Fruit fly (Drosophila melanogaster) whole organism, embryonic: ENCODE data around the gene CG42258.

ENCODE experiments used
- Atf-2 ChIP-seq: fragments of 200-800 bp; sonication (Bioruptor generic); optimal IDR thresholded peaks from 2 replicates; lab custom pipeline; 2016; ENCODE audit warnings: missing biosample characterization, missing genetic modification characterization
- CG10321 ChIP-seq: fragments of 200-800 bp; sonication (Bioruptor generic); IDR thresholded peaks from 2 replicates; pipeline ENCODE4 v1.3.6; 2022; ENCODE audit warnings: missing biosample characterization, missing genetic modification characterization
- CG11398 ChIP-seq: fragments of 200-800 bp; sonication (Bioruptor generic); optimal IDR thresholded peaks from 2 replicates; lab custom pipeline; 2016; ENCODE audit warnings: missing biosample characterization, missing genetic modification characterization
- CG11695 ChIP-seq: fragments of 200-800 bp; sonication (Bioruptor generic); IDR thresholded peaks from 3 replicates; pipeline ENCODE4 v1.3.6; 2022; ENCODE audit warnings: missing biosample characterization, missing genetic modification characterization
- CG12155 ChIP-seq: fragments of 200-800 bp; sonication (Bioruptor generic); optimal IDR thresholded peaks from 3 replicates; lab custom pipeline; 2016; ENCODE audit warnings: missing biosample characterization, missing genetic modification characterization
- CG12219 ChIP-seq: fragments of 200-800 bp; sonication (Bioruptor generic); optimal IDR thresholded peaks from 3 replicates; lab custom pipeline; 2018; ENCODE audit warnings: missing biosample characterization, mild to moderate bottlenecking, missing genetic modification characterization
- CG14667 ChIP-seq: fragments of 200-800 bp; sonication (Bioruptor generic); IDR thresholded peaks from 2 replicates; pipeline ENCODE4 v1.3.6; 2022; ENCODE audit warnings: missing biosample characterization, missing genetic modification characterization
- CG1529 ChIP-seq: fragments of 200-800 bp; sonication (Bioruptor generic); optimal IDR thresholded peaks from 3 replicates; lab custom pipeline; 2018; ENCODE audit warnings: missing biosample characterization, missing genetic modification characterization
- CG15514 ChIP-seq: fragments of 200-800 bp; sonication (Bioruptor generic); optimal IDR thresholded peaks from 3 replicates; lab custom pipeline; 2017; ENCODE audit warnings: missing biosample characterization, missing genetic modification characterization, mild to moderate bottlenecking, moderate library complexity, missing genetic modification reagents
- CG1603 ChIP-seq: fragments of 200-800 bp; sonication (Bioruptor generic); optimal IDR thresholded peaks from 2 replicates; lab custom pipeline; 2019; ENCODE audit warnings: missing biosample characterization, mild to moderate bottlenecking, missing genetic modification characterization, moderate library complexity
- CG17186 ChIP-seq: fragments of 200-800 bp; sonication (Bioruptor generic); optimal IDR thresholded peaks from 3 replicates; lab custom pipeline; 2017; ENCODE audit warnings: missing biosample characterization, missing genetic modification reagents, missing genetic modification characterization
- CG17829 ChIP-seq: fragments of 200-800 bp; optimal IDR thresholded peaks from 2 replicates; lab custom pipeline; 2019; ENCODE audit warnings: missing biosample characterization, mild to moderate bottlenecking, missing genetic modification characterization, moderate library complexity
- CG1792 ChIP-seq: fragments of 200-800 bp; sonication (Bioruptor generic); optimal IDR thresholded peaks from 2 replicates; lab custom pipeline; 2016; ENCODE audit warnings: missing biosample characterization, missing genetic modification characterization
- CG18476 ChIP-seq: fragments of 200-800 bp; sonication (Bioruptor generic); optimal IDR thresholded peaks from 2 replicates; lab custom pipeline; 2016; ENCODE audit warnings: missing biosample characterization, mild to moderate bottlenecking, missing genetic modification characterization
- CG3847 ChIP-seq: fragments of 200-800 bp; sonication (Bioruptor generic); IDR thresholded peaks from 2 replicates; pipeline ENCODE4 v1.3.6; 2022; ENCODE audit warnings: missing biosample characterization, missing genetic modification characterization
- CG43689 ChIP-seq: fragments of 200-800 bp; sonication (Bioruptor generic); IDR thresholded peaks from 2 replicates; pipeline ENCODE4 v1.3.6; 2022; ENCODE audit warnings: missing biosample characterization, missing genetic modification characterization
- CG4424 ChIP-seq: fragments of 200-800 bp; sonication (Bioruptor generic); optimal IDR thresholded peaks from 3 replicates; lab custom pipeline; 2016; ENCODE audit warnings: missing biosample characterization, missing genetic modification characterization
- CG4730 ChIP-seq: fragments of 200-800 bp; sonication (Bioruptor generic); IDR thresholded peaks from 2 replicates; pipeline ENCODE4 v1.3.6; 2022; ENCODE audit warnings: missing biosample characterization, missing genetic modification characterization
- CG5180 ChIP-seq: fragments of 200-800 bp; sonication (Bioruptor generic); optimal IDR thresholded peaks from 3 replicates; lab custom pipeline; 2017; ENCODE audit warnings: missing biosample characterization, missing genetic modification characterization, mild to moderate bottlenecking, moderate library complexity, missing genetic modification reagents
- CG6791 ChIP-seq: fragments of 200-800 bp; sonication (Bioruptor generic); IDR thresholded peaks from 3 replicates; pipeline ENCODE4 v1.3.6; 2022; ENCODE audit warnings: missing biosample characterization, missing genetic modification characterization; ENCODE audit not compliant: partially characterized antibody
- CG6813 ChIP-seq: fragments of 200-800 bp; sonication (Bioruptor generic); optimal IDR thresholded peaks from 2 replicates; lab custom pipeline; 2017; ENCODE audit warnings: missing biosample characterization, missing genetic modification characterization, mild to moderate bottlenecking, moderate library complexity, missing genetic modification reagents
- CG7928 ChIP-seq: fragments of 200-800 bp; sonication (Bioruptor generic); optimal IDR thresholded peaks from 2 replicates; lab custom pipeline; 2017; ENCODE audit warnings: missing biosample characterization, mild to moderate bottlenecking, missing genetic modification characterization
- CG9817 ChIP-seq: fragments of 200-800 bp; sonication (Bioruptor generic); optimal IDR thresholded peaks from 2 replicates; lab custom pipeline; 2018; ENCODE audit warnings: missing biosample characterization, mild to moderate bottlenecking, missing genetic modification characterization, moderate library complexity
- Camta ChIP-seq: fragments of 200-800 bp; sonication (Bioruptor generic); optimal IDR thresholded peaks from 2 replicates; lab custom pipeline; 2016; ENCODE audit warnings: missing biosample characterization, missing genetic modification characterization
- D ChIP-seq, 2 experiments: fragments of 200-800 bp in 1 of 2; fragments of >200 bp in 1 of 2; sonication (Bioruptor generic) in 1 of 2; optimal IDR thresholded peaks; 2 replicates in 1 of 2; 3 replicates in 1 of 2; lab custom pipeline; 2017; ENCODE audit warnings: mild to moderate bottlenecking in 1 of 2, missing biosample characterization in 1 of 2, missing genetic modification characterization in 1 of 2, missing genetic modification reagents in 1 of 2
- Dll ChIP-seq: fragments of 200-800 bp; sonication (Bioruptor generic); IDR thresholded peaks from 4 replicates; pipeline ENCODE4 v1.3.6; 2022; ENCODE audit warnings: missing biosample characterization, missing genetic modification characterization; ENCODE audit not compliant: partially characterized antibody
- Ets65A ChIP-seq: fragments of 200-800 bp; sonication (Bioruptor generic); peaks from one replicate; lab custom pipeline; 2016; ENCODE audit warnings: missing biosample characterization, missing genetic modification characterization
- Gsc ChIP-seq: fragments of 200-800 bp; sonication (Bioruptor generic); IDR thresholded peaks from 2 replicates; pipeline ENCODE4 v1.3.6; 2022; ENCODE audit warnings: missing biosample characterization, missing genetic modification characterization
- Kr ChIP-seq: fragments of 200-800 bp; sonication (Bioruptor generic); optimal IDR thresholded peaks from 2 replicates; lab custom pipeline; 2017; ENCODE audit warnings: missing biosample characterization, mild to moderate bottlenecking, missing genetic modification characterization
- Nf-YA ChIP-seq: fragments of 200-800 bp; sonication (Bioruptor generic); IDR thresholded peaks from 2 replicates; pipeline ENCODE4 v1.3.6; 2022; ENCODE audit warnings: missing biosample characterization, missing genetic modification characterization
- Opbp ChIP-seq: fragments of 200-800 bp; sonication (Bioruptor generic); IDR thresholded peaks from 3 replicates; pipeline ENCODE4 v1.3.6; 2022; ENCODE audit warnings: missing biosample characterization, missing genetic modification characterization; ENCODE audit not compliant: partially characterized antibody
- Side ChIP-seq: fragments of 200-800 bp; sonication (Bioruptor generic); optimal IDR thresholded peaks from 2 replicates; lab custom pipeline; 2016; ENCODE audit warnings: missing biosample characterization, missing genetic modification characterization
- az2 ChIP-seq: fragments of 200-800 bp; sonication (Bioruptor generic); optimal IDR thresholded peaks from 3 replicates; lab custom pipeline; 2016; ENCODE audit warnings: missing biosample characterization, missing genetic modification characterization
- bab2 ChIP-seq: fragments of 200-800 bp; sonication (Bioruptor generic); optimal IDR thresholded peaks from 2 replicates; lab custom pipeline; 2016; ENCODE audit warnings: missing biosample characterization, missing genetic modification characterization
- bowl ChIP-seq: fragments of 200-800 bp; sonication (Bioruptor generic); IDR thresholded peaks from 2 replicates; pipeline ENCODE4 v1.3.6; 2022; ENCODE audit warnings: missing biosample characterization, missing genetic modification characterization
- corto ChIP-seq: fragments of 200-800 bp; sonication (Bioruptor generic); optimal IDR thresholded peaks from 2 replicates; lab custom pipeline; 2016; ENCODE audit warnings: missing biosample characterization, mild to moderate bottlenecking, missing genetic modification characterization, moderate library complexity
- cwo ChIP-seq: fragments of 200-800 bp; sonication (Bioruptor generic); optimal IDR thresholded peaks from 3 replicates; lab custom pipeline; 2017; ENCODE audit warnings: missing biosample characterization, missing genetic modification characterization, mild to moderate bottlenecking, moderate library complexity, missing genetic modification reagents
- grau ChIP-seq: fragments of 200-800 bp; optimal IDR thresholded peaks from 3 replicates; lab custom pipeline; 2019; ENCODE audit warnings: missing biosample characterization, mild to moderate bottlenecking, missing genetic modification characterization, moderate library complexity
- her ChIP-seq: fragments of 200-800 bp; sonication (Bioruptor generic); optimal IDR thresholded peaks from 2 replicates; lab custom pipeline; 2016; ENCODE audit warnings: missing biosample characterization, missing genetic modification characterization
- hth ChIP-seq: fragments of >200 bp; optimal IDR thresholded peaks from 2 replicates; lab custom pipeline; 2017; ENCODE audit warnings: inconsistent platforms
- knrl ChIP-seq: fragments of 200-800 bp; sonication (Bioruptor generic); IDR thresholded peaks from 3 replicates; pipeline ENCODE4 v1.3.6; 2022; ENCODE audit warnings: missing biosample characterization, missing genetic modification characterization; ENCODE audit not compliant: partially characterized antibody
- mirr ChIP-seq: fragments of 200-800 bp; sonication (Bioruptor generic); optimal IDR thresholded peaks from 3 replicates; lab custom pipeline; 2018; ENCODE audit warnings: missing biosample characterization, mild to moderate bottlenecking, missing genetic modification characterization
- nerfin-2 ChIP-seq: fragments of 200-800 bp; sonication (Bioruptor generic); IDR thresholded peaks from 2 replicates; pipeline ENCODE4 v1.3.6; 2022; ENCODE audit warnings: missing biosample characterization, missing genetic modification characterization; ENCODE audit not compliant: partially characterized antibody
- ranshi ChIP-seq: fragments of 200-800 bp; sonication (Bioruptor generic); IDR thresholded peaks from 2 replicates; pipeline ENCODE4 v1.3.6; 2022; ENCODE audit warnings: missing biosample characterization, missing genetic modification characterization
- repo ChIP-seq: fragments of 200-800 bp; sonication (Bioruptor generic); optimal IDR thresholded peaks from 2 replicates; lab custom pipeline; 2016; ENCODE audit warnings: missing biosample characterization, missing genetic modification characterization
- so ChIP-seq: fragments of 200-800 bp; sonication (Bioruptor generic); IDR thresholded peaks from 3 replicates; pipeline ENCODE4 v1.3.6; 2022; ENCODE audit warnings: missing biosample characterization, missing genetic modification characterization
- tin ChIP-seq: fragments of 200-800 bp; sonication (Bioruptor generic); optimal IDR thresholded peaks from 3 replicates; lab custom pipeline; 2016; ENCODE audit warnings: missing biosample characterization, missing genetic modification characterization
- vnd ChIP-seq: fragments of 200-800 bp; sonication (Bioruptor generic); IDR thresholded peaks from 3 replicates; pipeline ENCODE4 v1.3.6; 2022; ENCODE audit warnings: missing biosample characterization, missing genetic modification characterization; ENCODE audit not compliant: partially characterized antibody
- vvl ChIP-seq: fragments of 200-800 bp; sonication (Bioruptor generic); IDR thresholded peaks from 2 replicates; pipeline ENCODE4 v1.3.6; 2022; ENCODE audit warnings: missing biosample characterization, missing genetic modification characterization

The CG42258 gene

DNA sequence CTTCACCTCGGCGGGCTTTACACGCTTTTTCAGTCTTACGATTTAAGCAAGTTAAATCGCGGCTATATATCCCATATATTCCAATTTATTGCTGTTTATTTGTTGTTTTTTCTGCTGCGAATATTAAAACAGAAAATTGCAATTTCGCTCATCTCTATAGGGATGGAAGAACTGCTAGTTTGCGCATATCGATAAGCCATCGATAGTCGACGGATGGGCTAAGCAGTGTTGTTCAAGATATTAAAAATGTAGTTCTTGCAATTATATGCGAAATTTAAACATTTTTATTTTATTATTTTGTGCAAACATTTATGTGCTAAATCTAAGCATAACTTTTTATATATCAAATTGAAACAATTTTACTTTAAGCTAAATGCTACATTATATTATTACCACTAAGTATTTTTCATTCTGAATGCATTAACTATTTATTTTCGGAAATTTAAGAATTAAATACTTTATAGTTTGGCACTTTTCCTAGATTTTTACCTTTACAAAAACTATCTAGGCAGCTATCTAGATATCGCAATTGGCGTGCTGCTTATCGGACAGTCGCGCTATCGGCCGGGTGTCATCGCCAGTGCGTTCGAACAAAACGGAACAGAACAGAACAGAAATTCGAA, at the start of gene CG42258, which contains the start of gene Rab40 (continued):
- TF ChIP-seq Opbp (GFP tag; lab: Robert Waterston, UW): peak; percentile 62
- TF ChIP-seq so (GFP tag; lab: Robert Waterston, UW): no peak
- TF ChIP-seq nerfin-2 (GFP tag; lab: Robert Waterston, UW): peak; percentile 40; the same call in 1 of the 2 replicates
- 0 out of 3 replicates have a peak, but pooled peaks have one; percentile 34 for TF ChIP-seq CG11695 (GFP tag; lab: Robert Waterston, UW)
- no peak for TF ChIP-seq CG43689 (GFP tag; lab: Robert Waterston, UW)
- TF ChIP-seq vnd (GFP tag; lab: Robert Waterston, UW): peak; percentile 53; the same call in 1 of the 3 replicates
- peak; percentile 33 for TF ChIP-seq CG1603 (tag; lab: Kevin White, UChicago)
- TF ChIP-seq Ets65A (GFP tag; lab: Kevin White, UChicago): peak; percentile 82
- TF ChIP-seq bab2 (GFP tag; lab: Kevin White, UChicago): peak; percentile 41
- no peak for TF ChIP-seq CG1529
- no peak for TF ChIP-seq CG14667
- no peak for TF ChIP-seq Nf-YA (GFP tag; lab: Robert Waterston, UW)
- peak; percentile 44 for TF ChIP-seq CG17829
- TF ChIP-seq repo: no peak
- TF ChIP-seq cwo: no peak
- TF ChIP-seq CG17186 (GFP tag; lab: Kevin White, UChicago): peak; percentile 12
- TF ChIP-seq her: no peak
- TF ChIP-seq grau (tag; lab: Kevin White, UChicago): peak; percentile 33
- no peak for TF ChIP-seq CG6813 (GFP tag; lab: Kevin White, UChicago)
- TF ChIP-seq D (optimal IDR thresholded peaks at IDR 0.05; lab: Kevin White, UChicago): no peak
- TF ChIP-seq D (GFP tag; optimal IDR thresholded peaks at IDR 0.05; lab: Kevin White, UChicago): no peak
- TF ChIP-seq Gsc (GFP tag; lab: Robert Waterston, UW): no peak
- no peak for TF ChIP-seq CG11398
- peak; percentile 71; the same call in 2 of the 4 replicates for TF ChIP-seq Dll (GFP tag; lab: Robert Waterston, UW)
- TF ChIP-seq CG12219 (GFP tag; lab: Kevin White, UChicago): no peak
- TF ChIP-seq Side (GFP tag; lab: Kevin White, UChicago): peak; percentile 16
- TF ChIP-seq az2 (GFP tag; lab: Kevin White, UChicago): peak; percentile 36
- peak; percentile 34; the same call in 1 of the 2 replicates for TF ChIP-seq vvl (GFP tag; lab: Robert Waterston, UW)
- peak; percentile 10 for TF ChIP-seq Camta (GFP tag; lab: Kevin White, UChicago)
- TF ChIP-seq mirr (GFP tag; lab: Kevin White, UChicago): no peak
- no peak for TF ChIP-seq bowl (GFP tag; lab: Robert Waterston, UW)
- peak; percentile 49 for TF ChIP-seq CG12155 (GFP tag; lab: Kevin White, UChicago)
- TF ChIP-seq ranshi (GFP tag; lab: Robert Waterston, UW): no peak
- peak; percentile 61 for TF ChIP-seq CG7928
- no peak for TF ChIP-seq CG1792
- peak; percentile 73; the same call in 2 of the 3 replicates for TF ChIP-seq knrl (GFP tag; lab: Robert Waterston, UW)
- TF ChIP-seq tin: peak; percentile 55
- peak; percentile 57 for TF ChIP-seq CG5180 (GFP tag; lab: Kevin White, UChicago)
- no peak for TF ChIP-seq corto
- TF ChIP-seq CG9817: peak; percentile 1
- TF ChIP-seq CG10321 (GFP tag; lab: Robert Waterston, UW): no peak
- TF ChIP-seq CG15514 (GFP tag; lab: Kevin White, UChicago): peak; percentile 41
- no peak for TF ChIP-seq Kr (GFP tag; lab: Kevin White, UChicago)
- TF ChIP-seq hth (lab: Kevin White, UChicago): no peak
- TF ChIP-seq CG4424 (GFP tag; lab: Kevin White, UChicago): peak; percentile 61
- peak; percentile 56 for TF ChIP-seq CG6791
- TF ChIP-seq CG3847 (GFP tag; lab: Robert Waterston, UW): 0 out of 2 replicates have a peak, but pooled peaks have one; percentile 29
- peak; percentile 26 for TF ChIP-seq Atf-2
- TF ChIP-seq CG4730 (GFP tag; lab: Robert Waterston, UW): peak; percentile 30; the same call in 1 of the 2 replicates
- TF ChIP-seq CG18476 (GFP tag; lab: Kevin White, UChicago): peak; percentile 40
